Fruit fly (Drosophila melanogaster) whole organism, embryonic: ENCODE results near the gene Rnp4F.

Experiments used
- ATbp ChIP-seq: fragments of 200-800 bp; sonication (Bioruptor generic); optimal IDR thresholded peaks from 2 replicates; lab custom pipeline; 2017; ENCODE audit warnings: missing biosample characterization, mild to moderate bottlenecking, missing genetic modification characterization, missing genetic modification reagents
- Blimp-1 ChIP-seq: fragments of 200-800 bp; sonication (Bioruptor generic); optimal IDR thresholded peaks from 3 replicates; lab custom pipeline; 2018; ENCODE audit warnings: missing biosample characterization, missing genetic modification characterization, mild to moderate bottlenecking, moderate library complexity, missing genetic modification reagents
- CG10321 ChIP-seq: fragments of 200-800 bp; sonication (Bioruptor generic); IDR thresholded peaks from 2 replicates; pipeline ENCODE4 v1.3.6; 2022; ENCODE audit warnings: missing biosample characterization, missing genetic modification characterization
- CG10366 ChIP-seq: fragments of 200-800 bp; sonication (Bioruptor generic); IDR thresholded peaks from 2 replicates; pipeline ENCODE4 v1.3.6; 2022; ENCODE audit warnings: missing biosample characterization, missing genetic modification characterization
- CG11504 ChIP-seq: fragments of 200-800 bp; sonication (Bioruptor generic); optimal IDR thresholded peaks from 3 replicates; lab custom pipeline; 2019; ENCODE audit warnings: missing biosample characterization, mild to moderate bottlenecking, missing genetic modification characterization, moderate library complexity
- CG13424 ChIP-seq: fragments of 200-800 bp; sonication (Bioruptor generic); optimal IDR thresholded peaks from 2 replicates; lab custom pipeline; 2019; ENCODE audit warnings: missing biosample characterization, mild to moderate bottlenecking, missing genetic modification characterization, moderate library complexity
- CG16779 ChIP-seq: fragments of 200-800 bp; sonication (Bioruptor generic); IDR thresholded peaks from 2 replicates; pipeline ENCODE4 v1.3.6; 2022; ENCODE audit warnings: missing biosample characterization, missing genetic modification characterization
- CG3163 ChIP-seq: fragments of 200-800 bp; sonication (Bioruptor generic); optimal IDR thresholded peaks from 3 replicates; lab custom pipeline; 2016; ENCODE audit warnings: missing biosample characterization, missing genetic modification characterization
- CG34422 ChIP-seq: fragments of 200-800 bp; sonication (Bioruptor generic); IDR thresholded peaks from 3 replicates; pipeline ENCODE4 v1.3.6; 2022; ENCODE audit warnings: missing biosample characterization, missing genetic modification characterization
- CG42726 ChIP-seq: fragments of 200-800 bp; sonication (Bioruptor generic); IDR thresholded peaks from 2 replicates; pipeline ENCODE4 v1.3.6; 2022; ENCODE audit warnings: missing biosample characterization, missing genetic modification characterization; ENCODE audit not compliant: partially characterized antibody
- CG7786 ChIP-seq: fragments of 200-800 bp; sonication (Bioruptor generic); optimal IDR thresholded peaks from 2 replicates; lab custom pipeline; 2016; ENCODE audit warnings: missing biosample characterization, missing genetic modification characterization
- CG7987 ChIP-seq: fragments of 200-800 bp; sonication (Bioruptor generic); optimal IDR thresholded peaks from 2 replicates; lab custom pipeline; 2018; ENCODE audit warnings: missing biosample characterization, mild to moderate bottlenecking, missing genetic modification characterization, moderate library complexity
- CHES-1-like ChIP-seq: fragments of 200-800 bp; sonication (Bioruptor generic); optimal IDR thresholded peaks from 2 replicates; lab custom pipeline; 2016; ENCODE audit warnings: missing biosample characterization, missing genetic modification characterization
- Deaf1 ChIP-seq: fragments of 200-800 bp; optimal IDR thresholded peaks from 3 replicates; lab custom pipeline; 2019; ENCODE audit warnings: missing biosample characterization, mild to moderate bottlenecking, missing genetic modification characterization, moderate library complexity
- Dp ChIP-seq: fragments of 200-800 bp; sonication (Bioruptor generic); optimal IDR thresholded peaks from 2 replicates; lab custom pipeline; 2018; ENCODE audit warnings: missing biosample characterization, mild to moderate bottlenecking, missing genetic modification characterization, moderate library complexity
- Eip74EF ChIP-seq, 2 experiments: fragments of 200-800 bp in 1 of 2; fragments of >200 bp in 1 of 2; sonication (Bioruptor generic) in 1 of 2; optimal IDR thresholded peaks; 2 replicates each; lab custom pipeline; 2017 to 2019; ENCODE audit warnings: missing biosample characterization in 2 of 2, missing genetic modification characterization in 2 of 2, mild to moderate bottlenecking in 1 of 2, moderate library complexity in 1 of 2
- Fer1 ChIP-seq: fragments of 200-800 bp; sonication (Bioruptor generic); optimal IDR thresholded peaks from 2 replicates; lab custom pipeline; 2017; ENCODE audit warnings: missing biosample characterization, mild to moderate bottlenecking, missing genetic modification characterization
- Gsc ChIP-seq: fragments of 200-800 bp; sonication (Bioruptor generic); IDR thresholded peaks from 2 replicates; pipeline ENCODE4 v1.3.6; 2022; ENCODE audit warnings: missing biosample characterization, missing genetic modification characterization
- HHEX ChIP-seq: fragments of 200-800 bp; sonication (Bioruptor generic); optimal IDR thresholded peaks from 3 replicates; lab custom pipeline; 2017; ENCODE audit warnings: missing biosample characterization, mild to moderate bottlenecking, missing genetic modification characterization, missing genetic modification reagents
- HLH4C ChIP-seq: fragments of 200-800 bp; sonication (Bioruptor generic); IDR thresholded peaks from 3 replicates; pipeline ENCODE4 v1.3.6; 2022; ENCODE audit warnings: missing biosample characterization, missing genetic modification characterization; ENCODE audit not compliant: partially characterized antibody
- Hand ChIP-seq: fragments of 200-800 bp; sonication (Bioruptor generic); optimal IDR thresholded peaks from 2 replicates; lab custom pipeline; 2017; ENCODE audit warnings: mild to moderate bottlenecking, missing biosample characterization, missing genetic modification reagents, missing genetic modification characterization
- Hmx ChIP-seq: fragments of 200-800 bp; sonication (Bioruptor generic); optimal IDR thresholded peaks from 2 replicates; lab custom pipeline; 2016; ENCODE audit warnings: missing biosample characterization, missing genetic modification characterization
- Hr51 ChIP-seq, 2 experiments: fragments of 200-800 bp; sonication (Bioruptor generic); optimal IDR thresholded peaks; 2 replicates in 1 of 2; 3 replicates in 1 of 2; lab custom pipeline; 2016 to 2018; ENCODE audit warnings: missing biosample characterization in 2 of 2, missing genetic modification characterization in 2 of 2, mild to moderate bottlenecking in 1 of 2, moderate library complexity in 1 of 2
- Mad ChIP-seq: fragments of 200-800 bp; sonication (Bioruptor generic); optimal IDR thresholded peaks from 2 replicates; lab custom pipeline; 2016; ENCODE audit warnings: missing biosample characterization, missing genetic modification characterization
- Meics ChIP-seq: fragments of 200-800 bp; sonication (Bioruptor generic); optimal IDR thresholded peaks from 2 replicates; lab custom pipeline; 2017; ENCODE audit warnings: missing biosample characterization, mild to moderate bottlenecking, missing genetic modification characterization
- Mes4 ChIP-seq: fragments of 200-800 bp; sonication (Bioruptor generic); optimal IDR thresholded peaks from 2 replicates; lab custom pipeline; 2016; ENCODE audit warnings: missing biosample characterization, missing genetic modification characterization
- Ravus ChIP-seq: fragments of 200-800 bp; sonication (Bioruptor generic); IDR thresholded peaks from 2 replicates; pipeline ENCODE4 v1.3.6; 2022; ENCODE audit warnings: missing biosample characterization, missing genetic modification characterization
- Scr ChIP-seq: fragments of 200-800 bp; sonication (Bioruptor generic); IDR thresholded peaks from 2 replicates; pipeline ENCODE4 v1.3.6; 2022; ENCODE audit warnings: missing biosample characterization, missing genetic modification characterization; ENCODE audit not compliant: partially characterized antibody
- Vsx1 ChIP-seq: fragments of 200-800 bp; sonication (Bioruptor generic); optimal IDR thresholded peaks from 2 replicates; lab custom pipeline; 2017; ENCODE audit warnings: missing biosample characterization, mild to moderate bottlenecking, missing genetic modification characterization, missing genetic modification reagents
- ab ChIP-seq: fragments of 200-800 bp; sonication (Bioruptor generic); optimal IDR thresholded peaks from 2 replicates; lab custom pipeline; 2016; ENCODE audit warnings: missing biosample characterization, missing genetic modification characterization
- ash1 ChIP-seq: fragments of 200-800 bp; sonication (Bioruptor generic); optimal IDR thresholded peaks from 2 replicates; lab custom pipeline; 2018; ENCODE audit warnings: missing biosample characterization, mild to moderate bottlenecking, missing genetic modification characterization
- chinmo ChIP-seq: fragments of 200-800 bp; sonication (Bioruptor generic); IDR thresholded peaks from 4 replicates; pipeline ENCODE4 v1.3.6; 2022; ENCODE audit warnings: missing biosample characterization, missing genetic modification characterization; ENCODE audit not compliant: partially characterized antibody
- dmrt99B ChIP-seq: fragments of 200-800 bp; sonication (Bioruptor generic); optimal IDR thresholded peaks from 2 replicates; lab custom pipeline; 2018; ENCODE audit warnings: missing biosample characterization, mild to moderate bottlenecking, missing genetic modification characterization, moderate library complexity
- dysf ChIP-seq: fragments of 200-800 bp; sonication (Bioruptor generic); IDR thresholded peaks from 3 replicates; pipeline ENCODE4 v1.3.6; 2022; ENCODE audit warnings: missing biosample characterization, missing genetic modification characterization
- ems ChIP-seq: fragments of 200-800 bp; sonication (Bioruptor generic); optimal IDR thresholded peaks from 3 replicates; lab custom pipeline; 2016; ENCODE audit warnings: missing biosample characterization, missing genetic modification characterization
- en ChIP-seq: fragments of 200-800 bp; sonication (Bioruptor generic); optimal IDR thresholded peaks from 2 replicates; lab custom pipeline; 2016; ENCODE audit warnings: missing biosample characterization, missing genetic modification characterization
- fd3F ChIP-seq: fragments of 200-800 bp; sonication (Bioruptor generic); optimal IDR thresholded peaks from 2 replicates; lab custom pipeline; 2018; ENCODE audit warnings: missing biosample characterization, mild to moderate bottlenecking, missing genetic modification characterization, moderate library complexity
- hth ChIP-seq: fragments of >200 bp; optimal IDR thresholded peaks from 2 replicates; lab custom pipeline; 2017; ENCODE audit warnings: inconsistent platforms
- jigr1 ChIP-seq: fragments of 200-800 bp; sonication (Bioruptor generic); IDR thresholded peaks from 3 replicates; pipeline ENCODE4 v1.3.6; 2022; ENCODE audit warnings: missing biosample characterization, missing genetic modification characterization
- ken ChIP-seq: fragments of 200-800 bp; sonication (Bioruptor generic); IDR thresholded peaks from 3 replicates; pipeline ENCODE4 v1.3.6; 2022; ENCODE audit warnings: missing biosample characterization, missing genetic modification characterization
- lbe ChIP-seq: fragments of 200-800 bp; sonication (Bioruptor generic); optimal IDR thresholded peaks from 2 replicates; lab custom pipeline; 2016; ENCODE audit warnings: missing biosample characterization, mild to moderate bottlenecking, missing genetic modification characterization
- nmo ChIP-seq: fragments of 200-800 bp; sonication (Bioruptor generic); optimal IDR thresholded peaks from 2 replicates; lab custom pipeline; 2018; ENCODE audit warnings: missing biosample characterization, mild to moderate bottlenecking, missing genetic modification characterization, moderate library complexity
- odd ChIP-seq: fragments of 200-800 bp; sonication (Bioruptor generic); optimal IDR thresholded peaks from 2 replicates; lab custom pipeline; 2017; ENCODE audit warnings: missing biosample characterization, mild to moderate bottlenecking, missing genetic modification characterization
- sens-2 ChIP-seq: fragments of 200-800 bp; sonication (Bioruptor generic); IDR thresholded peaks from 2 replicates; pipeline ENCODE4 v1.3.6; 2022; ENCODE audit warnings: missing biosample characterization, missing genetic modification characterization
- sr ChIP-seq: fragments of 200-800 bp; sonication (Bioruptor generic); IDR thresholded peaks from 3 replicates; pipeline ENCODE4 v1.3.6; 2022; ENCODE audit warnings: missing biosample characterization, missing genetic modification characterization
- ssp ChIP-seq: fragments of 200-800 bp; sonication (Bioruptor generic); IDR thresholded peaks from 2 replicates; pipeline ENCODE4 v1.3.6; 2022; ENCODE audit warnings: missing biosample characterization, missing genetic modification characterization
- tll ChIP-seq, 2 experiments: fragments of 200-800 bp in 1 of 2; fragments of >200 bp in 1 of 2; sonication (Bioruptor generic) in 1 of 2; optimal IDR thresholded peaks; 2 replicates each; lab custom pipeline; 2017 to 2019; ENCODE audit warnings: missing biosample characterization in 2 of 2, missing genetic modification characterization in 2 of 2, mild to moderate bottlenecking in 1 of 2, moderate library complexity in 1 of 2
- unc-4 ChIP-seq: fragments of 200-800 bp; sonication (Bioruptor generic); IDR thresholded peaks from 2 replicates; pipeline ENCODE4 v1.3.6; 2022; ENCODE audit warnings: missing biosample characterization, missing genetic modification characterization; ENCODE audit not compliant: partially characterized antibody
- vnd ChIP-seq: fragments of 200-800 bp; sonication (Bioruptor generic); IDR thresholded peaks from 3 replicates; pipeline ENCODE4 v1.3.6; 2022; ENCODE audit warnings: missing biosample characterization, missing genetic modification characterization; ENCODE audit not compliant: partially characterized antibody
- zfh2 ChIP-seq: fragments of 200-800 bp; sonication (Bioruptor generic); optimal IDR thresholded peaks from 2 replicates; lab custom pipeline; 2016; ENCODE audit warnings: missing biosample characterization, missing genetic modification characterization

Rnp4F gene

DNA sequence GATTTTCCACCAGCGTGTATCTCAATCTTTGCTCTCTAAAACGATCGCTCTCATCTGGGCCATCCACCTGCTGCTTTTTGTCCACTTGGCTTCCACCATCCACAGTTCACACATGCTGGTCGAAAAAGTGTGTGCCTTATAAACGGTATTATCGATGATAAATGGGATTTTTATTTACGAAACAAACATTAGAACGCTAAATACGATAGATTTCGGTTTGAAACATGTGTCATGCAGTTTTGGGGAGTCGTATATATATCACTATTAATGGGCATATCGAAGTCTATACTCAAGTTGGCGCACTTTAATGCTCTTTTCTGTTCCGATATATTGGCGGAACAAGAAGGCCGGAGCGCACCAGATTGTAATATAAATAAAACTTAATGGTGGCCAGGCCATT, 34.5 kb upstream of the Rnp4F start (continued):
- TF ChIP-seq CG11504 (tag; lab: Kevin White, UChicago): peak; percentile 22
- TF ChIP-seq dysf: peak; percentile 58; the same call in 2 of the 3 replicates
- no peak for TF ChIP-seq Meics (GFP tag; lab: Kevin White, UChicago)
- TF ChIP-seq unc-4 (GFP tag; lab: Robert Waterston, UW): no peak
- TF ChIP-seq CG10366 (GFP tag; lab: Robert Waterston, UW): no peak
- peak; percentile 43 for TF ChIP-seq dmrt99B (tag; lab: Kevin White, UChicago)
- TF ChIP-seq sr (GFP tag; lab: Robert Waterston, UW): no peak
- TF ChIP-seq chinmo (GFP tag; lab: Robert Waterston, UW): no peak
- TF ChIP-seq ash1 (GFP tag; lab: Kevin White, UChicago): no peak
- TF ChIP-seq hth (lab: Kevin White, UChicago): no peak
- no peak for TF ChIP-seq Mes4 (GFP tag; lab: Kevin White, UChicago)
- no peak for TF ChIP-seq Hmx (GFP tag; lab: Kevin White, UChicago)
- peak; percentile 15 for TF ChIP-seq nmo (GFP tag; lab: Kevin White, UChicago)
- TF ChIP-seq en (GFP tag; lab: Kevin White, UChicago): no peak
- TF ChIP-seq HHEX (GFP tag; lab: Kevin White, UChicago): no peak
- TF ChIP-seq ken (GFP tag; lab: Robert Waterston, UW): no peak
- TF ChIP-seq CG16779 (GFP tag; lab: Robert Waterston, UW): no peak
- TF ChIP-seq HLH4C (GFP tag; lab: Robert Waterston, UW): no peak
- TF ChIP-seq ab (GFP tag; lab: Kevin White, UChicago): no peak
- TF ChIP-seq CG7987 (GFP tag; lab: Kevin White, UChicago): no peak
- no peak for TF ChIP-seq CG7786
- TF ChIP-seq Vsx1: no peak
- TF ChIP-seq CG10321 (GFP tag; lab: Robert Waterston, UW): no peak
- no peak for TF ChIP-seq sens-2
- no peak for TF ChIP-seq ssp
- TF ChIP-seq vnd (GFP tag; lab: Robert Waterston, UW): no peak
- TF ChIP-seq Deaf1: no peak
- TF ChIP-seq CHES-1-like (GFP tag; lab: Kevin White, UChicago): no peak
- no peak for TF ChIP-seq Scr (GFP tag; lab: Robert Waterston, UW)
- TF ChIP-seq Fer1 (GFP tag; lab: Kevin White, UChicago): no peak
- no peak for TF ChIP-seq ATbp (GFP tag; lab: Kevin White, UChicago)
- no peak for TF ChIP-seq Dp (GFP tag; lab: Kevin White, UChicago)
- TF ChIP-seq jigr1: 0 out of 3 replicates have a peak, but pooled peaks have one; percentile 27
- no peak for TF ChIP-seq tll (GFP tag; optimal IDR thresholded peaks at IDR 0.05; lab: Kevin White, UChicago)
- no peak for TF ChIP-seq CG34422 (GFP tag; lab: Robert Waterston, UW)
- no peak for TF ChIP-seq Gsc
- no peak for TF ChIP-seq CG3163
- TF ChIP-seq zfh2: no peak
- TF ChIP-seq Hr51 (GFP tag; optimal IDR thresholded peaks at IDR 0.05; lab: Kevin White, UChicago): peak in 1 of 2 experiments; percentile 35
- TF ChIP-seq Eip74EF (GFP tag; optimal IDR thresholded peaks at IDR 0.05; lab: Kevin White, UChicago): no peak
- TF ChIP-seq lbe (GFP tag; lab: Kevin White, UChicago): no peak
- no peak for TF ChIP-seq ems
- no peak for TF ChIP-seq Ravus (GFP tag; lab: Robert Waterston, UW)
- no peak for TF ChIP-seq Hand (GFP tag; lab: Kevin White, UChicago)
- no peak for TF ChIP-seq fd3F
- no peak for TF ChIP-seq Mad
- no peak for TF ChIP-seq CG13424 (tag; lab: Kevin White, UChicago)
- no peak for TF ChIP-seq Blimp-1 (GFP tag; lab: Kevin White, UChicago)
- no peak for TF ChIP-seq odd (GFP tag; lab: Kevin White, UChicago)
- TF ChIP-seq CG42726 (GFP tag; lab: Robert Waterston, UW): no peak
